Worm (Caenorhabditis elegans) whole organism, L2 larva: Measurements from ENCODE around the gene apc-11.

Experiments used
- elt-3 ChIP-seq: sonication (generic microtip); optimal IDR thresholded peaks from 2 replicates; lab custom pipeline; 2017; ENCODE audit warnings: missing biosample characterization, missing genetic modification characterization
- nhr-237 ChIP-seq: fragments of 150-350 bp; optimal IDR thresholded peaks from 2 replicates; lab custom pipeline; 2014; ENCODE audit warnings: missing biosample characterization, missing genetic modification characterization
- sma-3 ChIP-seq: sonication (generic microtip); optimal IDR thresholded peaks from 2 replicates; lab custom pipeline; 2016; ENCODE audit warnings: missing genetic modification reagents, missing genetic modification characterization, missing compliant biosample characterization

- TF ChIP-seq elt-3 (tag; lab: Kevin White, UChicago), result no peak
- no peak for TF ChIP-seq sma-3 (GFP tag; lab: Kevin White, UChicago)
- TF ChIP-seq nhr-237 (tag; lab: Kevin White, UChicago), result no peak
Measured at ce11 chrIII:4581495-4581894, 12.7 kb downstream of the apc-11 start, which contains the start of gene F35G12.12.
